Worm (Caenorhabditis elegans): Measurements from ENCODE around the gene Y25C1A.2.

ce11 chrII:3063366-3063765 is 49.0 kb upstream of the Y25C1A.2 start:
- TF ChIP-seq T22C8.4 (GFP tag; IDR thresholded peaks at IDR 0.05), result peak; percentile 88
- TF ChIP-seq flt-1 (GFP tag; IDR thresholded peaks at IDR 0.05), result no peak
- no peak for TF ChIP-seq tab-1 (GFP tag; IDR thresholded peaks at IDR 0.05)
- TF ChIP-seq ztf-29 (GFP tag; IDR thresholded peaks at IDR 0.05), result no peak
- no peak for TF ChIP-seq ref-1 (GFP tag; conservative IDR thresholded peaks at IDR 0.05)
- TF ChIP-seq cog-1 (tag; optimal IDR thresholded peaks at IDR 0.05), result no peak
- no peak for TF ChIP-seq klf-2 (GFP tag; conservative IDR thresholded peaks at IDR 0.05)
- no peak for TF ChIP-seq med-1 (GFP tag; optimal IDR thresholded peaks at IDR 0.05; ENCODE audit: insufficient read depth)
- no peak for TF ChIP-seq ztf-23 (GFP tag; IDR thresholded peaks at IDR 0.05)

Data from whole organism, midembryonic.